Worm (Caenorhabditis elegans): ENCODE results near the gene frpr-14.

- peak; percentile 24 for TF ChIP-seq unc-62 (GFP tag; optimal IDR thresholded peaks at IDR 0.05)
- no peak for TF ChIP-seq egrh-3 (GFP tag; IDR thresholded peaks at IDR 0.05)
- TF ChIP-seq mes-4 (tag; optimal IDR thresholded peaks at IDR 0.05) = no peak
- TF ChIP-seq aptf-3 (GFP tag; IDR thresholded peaks at IDR 0.05) = no peak
- no peak for TF ChIP-seq snpc-1.3 (tag; optimal IDR thresholded peaks at IDR 0.05; ENCODE audit: insufficient read depth)
- TF ChIP-seq die-1 (tag; optimal IDR thresholded peaks at IDR 0.05) = no peak
- TF ChIP-seq F52B5.7 (tag; optimal IDR thresholded peaks at IDR 0.05) = no peak
- TF ChIP-seq bed-2 (GFP tag; IDR thresholded peaks at IDR 0.05) = no peak
- no peak for TF ChIP-seq B0019.2 (GFP tag; conservative IDR thresholded peaks at IDR 0.05)
- peak; percentile 68 for TF ChIP-seq pha-4 (tag; optimal IDR thresholded peaks at IDR 0.05)
- TF ChIP-seq nfya-2 (GFP tag; IDR thresholded peaks at IDR 0.05) = no peak
Observed at ce11 chrII:621141-621540, 29.6 kb upstream of the frpr-14 start.
